Comparison of ENCODE assay signal across 1 fruit fly cellular context in genomic region chrX:6849178-6849956, dm6.
TF ChIP-seq lines count a peak whose summit lies in the region.

Gene Cht11 (minus strand): TSS chrX:6849517.
Gene CG4558 (plus strand): TSS chrX:6849770.

TF ChIP-seq in whole organism, embryonic, 481 proteins besides CTCF, POLR2A, EP300 and RAD21 (continued from another document and continues in another):
- TF ChIP-seq onecut (GFP tag; IDR thresholded peaks at IDR 0.05; lab: Robert Waterston, UW) (peak; percentile 56), GATAe (GFP tag; conservative IDR thresholded peaks at IDR 0.05; lab: Robert Waterston, UW) (peak; percentile 62), CG5245 (GFP tag; optimal IDR thresholded peaks at IDR 0.05; lab: Kevin White, UChicago) (peak; percentile 46), nmo (GFP tag; optimal IDR thresholded peaks at IDR 0.05; lab: Kevin White, UChicago) (peak; percentile 86), CG10431 (GFP tag; optimal IDR thresholded peaks at IDR 0.05; lab: Kevin White, UChicago) (peak; percentile 54), kay (GFP tag; optimal IDR thresholded peaks at IDR 0.05; lab: Kevin White, UChicago) (peak; percentile 77), Sox102F (GFP tag; optimal IDR thresholded peaks at IDR 0.05; lab: Kevin White, UChicago) (peak; percentile 85), btn (GFP tag; optimal IDR thresholded peaks at IDR 0.05; lab: Kevin White, UChicago) (no peak), jigr1 (GFP tag; IDR thresholded peaks at IDR 0.05; lab: Robert Waterston, UW) (0 out of 3 replicates have a peak, but pooled peaks have one; percentile 29), toy (GFP tag; IDR thresholded peaks at IDR 0.05; lab: Robert Waterston, UW) (peak; percentile 30; the same call in 1 of the 2 replicates), Bdp1 (GFP tag; optimal IDR thresholded peaks at IDR 0.05; lab: Kevin White, UChicago) (peak; percentile 31), CG13287 (GFP tag; IDR thresholded peaks at IDR 0.05; lab: Robert Waterston, UW; ENCODE audit: partially characterized antibody) (peak; percentile 70), CG12769 (tag; optimal IDR thresholded peaks at IDR 0.05; lab: Kevin White, UChicago) (no peak), Dp (GFP tag; optimal IDR thresholded peaks at IDR 0.05; lab: Kevin White, UChicago) (peak; percentile 20), HHEX (GFP tag; optimal IDR thresholded peaks at IDR 0.05; lab: Kevin White, UChicago) (peak; percentile 72), sug (tag; optimal IDR thresholded peaks at IDR 0.05; lab: Kevin White, UChicago) (peak; percentile 85), CG2712 (tag; optimal IDR thresholded peaks at IDR 0.05; lab: Kevin White, UChicago) (peak; percentile 87), E2f1 (GFP tag; IDR thresholded peaks at IDR 0.05; lab: Robert Waterston, UW) (peak; percentile 87), sob (GFP tag; IDR thresholded peaks at IDR 0.05; lab: Robert Waterston, UW) (peak; percentile 89), CG3407 (GFP tag; optimal IDR thresholded peaks at IDR 0.05; lab: Kevin White, UChicago) (peak; percentile 41), Hey (tag; optimal IDR thresholded peaks at IDR 0.05; lab: Kevin White, UChicago) (no peak), H15 (GFP tag; IDR thresholded peaks at IDR 0.05; lab: Robert Waterston, UW) (peak; percentile 76; the same call in 2 of the 3 replicates), CG13123 (GFP tag; optimal IDR thresholded peaks at IDR 0.05; lab: Kevin White, UChicago) (peak; percentile 69), pita (GFP tag; optimal IDR thresholded peaks at IDR 0.05; lab: Kevin White, UChicago) (no peak), Six4 (GFP tag; optimal IDR thresholded peaks at IDR 0.05; lab: Kevin White, UChicago) (peak; percentile 67), Elba2 (GFP tag; optimal IDR thresholded peaks at IDR 0.05; lab: Kevin White, UChicago) (no peak), CG13296 (GFP tag; optimal IDR thresholded peaks at IDR 0.05; lab: Kevin White, UChicago) (peak; percentile 78), Dad (GFP tag; optimal IDR thresholded peaks at IDR 0.05; lab: Kevin White, UChicago) (no peak), Hr39 (optimal IDR thresholded peaks at IDR 0.05; lab: Kevin White, UChicago) (no peak), CG16815 (GFP tag; optimal IDR thresholded peaks at IDR 0.05; lab: Kevin White, UChicago) (peak; percentile 65), CG6683 (GFP tag; optimal IDR thresholded peaks at IDR 0.05; lab: Kevin White, UChicago) (peak; percentile 22), dm (GFP tag; optimal IDR thresholded peaks at IDR 0.05; lab: Kevin White, UChicago) (peak; percentile 50), H2.0 (GFP tag; IDR thresholded peaks at IDR 0.05; lab: Robert Waterston, UW) (peak; percentile 75), CG9215 (GFP tag; IDR thresholded peaks at IDR 0.05; lab: Robert Waterston, UW) (peak; percentile 77), Ets65A (GFP tag; lab: Kevin White, UChicago) (peak; percentile 95), tna (GFP tag; IDR thresholded peaks at IDR 0.05; lab: Robert Waterston, UW; ENCODE audit: partially characterized antibody) (peak; percentile 24; the same call in 1 of the 2 replicates), CG12155 (GFP tag; optimal IDR thresholded peaks at IDR 0.05; lab: Kevin White, UChicago) (peak; percentile 80), CG31441 (GFP tag; IDR thresholded peaks at IDR 0.05; lab: Robert Waterston, UW) (peak; percentile 83), Taf1 (GFP tag; IDR thresholded peaks at IDR 0.05; lab: Robert Waterston, UW) (peak; percentile 72), MESR4 (GFP tag; optimal IDR thresholded peaks at IDR 0.05; lab: Kevin White, UChicago) (peak; percentile 25), hbn (GFP tag; IDR thresholded peaks at IDR 0.05; lab: Robert Waterston, UW; ENCODE audit: partially characterized antibody) (no peak; the same call in none of the 2 replicates), Mes4 (GFP tag; optimal IDR thresholded peaks at IDR 0.05; lab: Kevin White, UChicago) (peak; percentile 34), row (GFP tag; IDR thresholded peaks at IDR 0.05; lab: Robert Waterston, UW) (peak; percentile 96), vnd (GFP tag; IDR thresholded peaks at IDR 0.05; lab: Robert Waterston, UW; ENCODE audit: partially characterized antibody) (peak; percentile 46; the same call in 1 of the 3 replicates), CG2875 (GFP tag; optimal IDR thresholded peaks at IDR 0.05; lab: Kevin White, UChicago) (no peak), CG4820 (GFP tag; optimal IDR thresholded peaks at IDR 0.05; lab: Kevin White, UChicago) (peak; percentile 62), wdn (GFP tag; IDR thresholded peaks at IDR 0.05; lab: Robert Waterston, UW) (peak; percentile 72), CG7357 (GFP tag; IDR thresholded peaks at IDR 0.05; lab: Robert Waterston, UW) (peak; percentile 75), crp (GFP tag; optimal IDR thresholded peaks at IDR 0.05; lab: Kevin White, UChicago) (peak in 1 of 2 experiments; percentile 21), CG9876 (GFP tag; optimal IDR thresholded peaks at IDR 0.05; lab: Kevin White, UChicago) (no peak), Camta (GFP tag; optimal IDR thresholded peaks at IDR 0.05; lab: Kevin White, UChicago) (peak; percentile 49), exex (tag; optimal IDR thresholded peaks at IDR 0.05; lab: Kevin White, UChicago) (peak; percentile 88), Rx (GFP tag; IDR thresholded peaks at IDR 0.05; lab: Robert Waterston, UW) (peak; percentile 66), org-1 (GFP tag; optimal IDR thresholded peaks at IDR 0.05; lab: Kevin White, UChicago) (peak; percentile 26), lab (GFP tag; optimal IDR thresholded peaks at IDR 0.05; lab: Kevin White, UChicago) (peak; percentile 87), CG17186 (GFP tag; optimal IDR thresholded peaks at IDR 0.05; lab: Kevin White, UChicago) (no peak), sens-2 (GFP tag; IDR thresholded peaks at IDR 0.05; lab: Robert Waterston, UW) (0 out of 2 replicates have a peak, but pooled peaks have one; percentile 26), Myb (GFP tag; optimal IDR thresholded peaks at IDR 0.05; lab: Kevin White, UChicago) (peak; percentile 2), CG6689 (GFP tag; IDR thresholded peaks at IDR 0.05; lab: Robert Waterston, UW) (peak; percentile 82), CG13624 (GFP tag; optimal IDR thresholded peaks at IDR 0.05; lab: Kevin White, UChicago) (peak; percentile 56), Lhr (GFP tag; optimal IDR thresholded peaks at IDR 0.05; lab: Kevin White, UChicago) (peak; percentile 36), prd (optimal IDR thresholded peaks at IDR 0.05; lab: Kevin White, UChicago) (no peak), prd (GFP tag; IDR thresholded peaks at IDR 0.05; lab: Robert Waterston, UW) (peak; percentile 88), ac (GFP tag; optimal IDR thresholded peaks at IDR 0.05; lab: Kevin White, UChicago) (no peak), dimm (GFP tag; IDR thresholded peaks at IDR 0.05; lab: Robert Waterston, UW) (no peak), CG1233 (GFP tag; optimal IDR thresholded peaks at IDR 0.05; lab: Kevin White, UChicago) (peak; percentile 76), trh (GFP tag; optimal IDR thresholded peaks at IDR 0.05; lab: Kevin White, UChicago) (peak; percentile 13), CG32532 (GFP tag; IDR thresholded peaks at IDR 0.05; lab: Robert Waterston, UW) (peak; percentile 86), B-H1 (GFP tag; IDR thresholded peaks at IDR 0.05; lab: Robert Waterston, UW) (peak; percentile 69), da (GFP tag; optimal IDR thresholded peaks at IDR 0.05; lab: Kevin White, UChicago) (no peak), CG2129 (GFP tag; IDR thresholded peaks at IDR 0.05; lab: Robert Waterston, UW; ENCODE audit: partially characterized antibody) (no peak), dati (GFP tag; IDR thresholded peaks at IDR 0.05; lab: Robert Waterston, UW) (no peak), Ets97D (GFP tag; optimal IDR thresholded peaks at IDR 0.05; lab: Kevin White, UChicago) (peak; percentile 54), CG17568 (GFP tag; optimal IDR thresholded peaks at IDR 0.05; lab: Kevin White, UChicago) (no peak), lmd (GFP tag; IDR thresholded peaks at IDR 0.05; lab: Robert Waterston, UW) (peak; percentile 87), CG5953 (GFP tag; IDR thresholded peaks at IDR 0.05; lab: Robert Waterston, UW) (no peak), CG6272 (GFP tag; IDR thresholded peaks at IDR 0.05; lab: Robert Waterston, UW) (peak; percentile 85), B-H2 (GFP tag; optimal IDR thresholded peaks at IDR 0.05; lab: Kevin White, UChicago) (peak; percentile 88), CG14050 (GFP tag; IDR thresholded peaks at IDR 0.05; lab: Robert Waterston, UW) (peak; percentile 61; the same call in 2 of the 3 replicates), YL-1 (GFP tag; optimal IDR thresholded peaks at IDR 0.05; lab: Kevin White, UChicago) (peak; percentile 84), CG6254 (GFP tag; optimal IDR thresholded peaks at IDR 0.05; lab: Kevin White, UChicago) (peak; percentile 62), Doc3 (GFP tag; IDR thresholded peaks at IDR 0.05; lab: Robert Waterston, UW; ENCODE audit: partially characterized antibody) (peak; percentile 39; the same call in 1 of the 3 replicates), CG12104 (GFP tag; optimal IDR thresholded peaks at IDR 0.05; lab: Kevin White, UChicago) (peak; percentile 52), ap (GFP tag; IDR thresholded peaks at IDR 0.05; lab: Robert Waterston, UW) (peak; percentile 63), CG10366 (GFP tag; IDR thresholded peaks at IDR 0.05; lab: Robert Waterston, UW) (peak; percentile 81), tup (GFP tag; optimal IDR thresholded peaks at IDR 0.05; lab: Kevin White, UChicago) (peak; percentile 46), unc-4 (GFP tag; IDR thresholded peaks at IDR 0.05; lab: Robert Waterston, UW; ENCODE audit: partially characterized antibody) (peak; percentile 57; the same call in 1 of the 2 replicates), en (GFP tag; optimal IDR thresholded peaks at IDR 0.05; lab: Kevin White, UChicago) (no peak), Lpt (GFP tag; optimal IDR thresholded peaks at IDR 0.05; lab: Kevin White, UChicago) (no peak), dysf (GFP tag; IDR thresholded peaks at IDR 0.05; lab: Robert Waterston, UW) (peak; percentile 89), Atf3 (GFP tag; optimal IDR thresholded peaks at IDR 0.05; lab: Kevin White, UChicago) (peak; percentile 54), CG10274 (GFP tag; optimal IDR thresholded peaks at IDR 0.05; lab: Kevin White, UChicago) (peak; percentile 26), eyg (GFP tag; optimal IDR thresholded peaks at IDR 0.05; lab: Kevin White, UChicago) (no peak), ase (GFP tag; IDR thresholded peaks at IDR 0.05; lab: Robert Waterston, UW) (peak; percentile 82), CG8478 (optimal IDR thresholded peaks at IDR 0.05; lab: Kevin White, UChicago) (no peak), rib (GFP tag; IDR thresholded peaks at IDR 0.05; lab: Robert Waterston, UW) (peak; percentile 57; the same call in 1 of the 2 replicates), CG6791 (GFP tag; IDR thresholded peaks at IDR 0.05; lab: Robert Waterston, UW; ENCODE audit: partially characterized antibody) (no peak), Bgb (GFP tag; IDR thresholded peaks at IDR 0.05; lab: Robert Waterston, UW; ENCODE audit: partially characterized antibody) (0 out of 2 replicates have a peak, but pooled peaks have one; percentile 20), mam (GFP tag; optimal IDR thresholded peaks at IDR 0.05; lab: Kevin White, UChicago) (peak; percentile 84), CHES-1-like (GFP tag; optimal IDR thresholded peaks at IDR 0.05; lab: Kevin White, UChicago) (peak; percentile 32), chinmo (GFP tag; IDR thresholded peaks at IDR 0.05; lab: Robert Waterston, UW; ENCODE audit: partially characterized antibody) (0 out of 4 replicates have a peak, but pooled peaks have one; percentile 17), CG3163 (GFP tag; optimal IDR thresholded peaks at IDR 0.05; lab: Kevin White, UChicago) (peak; percentile 8), lilli (GFP tag; optimal IDR thresholded peaks at IDR 0.05; lab: Kevin White, UChicago) (peak; percentile 91), CG8281 (tag; optimal IDR thresholded peaks at IDR 0.05; lab: Kevin White, UChicago) (peak; percentile 42), klu (GFP tag; IDR thresholded peaks at IDR 0.05; lab: Robert Waterston, UW) (peak; percentile 64), abd-A (tag; optimal IDR thresholded peaks at IDR 0.05; lab: Kevin White, UChicago) (peak; percentile 49), pros (GFP tag; optimal IDR thresholded peaks at IDR 0.05; lab: Kevin White, UChicago) (no peak), CG4360 (GFP tag; IDR thresholded peaks at IDR 0.05; lab: Robert Waterston, UW) (peak; percentile 35; the same call in 1 of the 2 replicates), HmgD (GFP tag; optimal IDR thresholded peaks at IDR 0.05; lab: Kevin White, UChicago) (no peak), MTF-1 (GFP tag; optimal IDR thresholded peaks at IDR 0.05; lab: Kevin White, UChicago; ENCODE audit: borderline replicate concordance) (no peak), fd3F (GFP tag; optimal IDR thresholded peaks at IDR 0.05; lab: Kevin White, UChicago) (peak; percentile 79), HmgZ (tag; optimal IDR thresholded peaks at IDR 0.05; lab: Kevin White, UChicago) (peak; percentile 87), al (GFP tag; IDR thresholded peaks at IDR 0.05; lab: Robert Waterston, UW) (peak; percentile 77), ranshi (GFP tag; IDR thresholded peaks at IDR 0.05; lab: Robert Waterston, UW) (peak; percentile 84), CG11696 (GFP tag; IDR thresholded peaks at IDR 0.05; lab: Robert Waterston, UW) (peak; percentile 41; the same call in 1 of the 2 replicates), jing (GFP tag; optimal IDR thresholded peaks at IDR 0.05; lab: Kevin White, UChicago) (peak; percentile 30), CG6854 (GFP tag; optimal IDR thresholded peaks at IDR 0.05; lab: Kevin White, UChicago) (peak; percentile 37), CG2116 (GFP tag; optimal IDR thresholded peaks at IDR 0.05; lab: Kevin White, UChicago) (peak; percentile 86), cato (GFP tag; optimal IDR thresholded peaks at IDR 0.05; lab: Kevin White, UChicago; ENCODE audit: borderline replicate concordance) (peak; percentile 71), CG17829 (tag; optimal IDR thresholded peaks at IDR 0.05; lab: Kevin White, UChicago) (peak; percentile 87), hth (optimal IDR thresholded peaks at IDR 0.05; lab: Kevin White, UChicago) (no peak), Ravus (GFP tag; IDR thresholded peaks at IDR 0.05; lab: Robert Waterston, UW) (peak; percentile 48), CG18476 (GFP tag; optimal IDR thresholded peaks at IDR 0.05; lab: Kevin White, UChicago) (peak; percentile 57), gem (tag; optimal IDR thresholded peaks at IDR 0.05; lab: Kevin White, UChicago) (peak; percentile 92), esg (GFP tag; conservative IDR thresholded peaks at IDR 0.05; lab: Robert Waterston, UW) (peak; percentile 77), CG1024 (GFP tag; IDR thresholded peaks at IDR 0.05; lab: Robert Waterston, UW) (peak; percentile 49), CG10147 (GFP tag; optimal IDR thresholded peaks at IDR 0.05; lab: Kevin White, UChicago) (peak; percentile 73), ewg (GFP tag; optimal IDR thresholded peaks at IDR 0.05; lab: Kevin White, UChicago) (peak; percentile 58)
